Worm (Caenorhabditis elegans) whole organism, young adult: ENCODE data around the gene acs-17.

Source experiments
- B0261.1 ChIP-seq: sonication (generic microtip); optimal IDR thresholded peaks from 2 replicates; lab custom pipeline; 2016; ENCODE audit warnings: mild to moderate bottlenecking, missing genetic modification characterization, moderate library complexity, missing compliant biosample characterization
- C06A6.2 ChIP-seq: fragments of 200-800 bp; sonication (Bioruptor generic); conservative IDR thresholded peaks from 2 replicates; pipeline ENCODE4 v1.3.6; 2022; ENCODE audit warnings: missing genetic modification characterization, missing compliant biosample characterization
- F22D6.2 ChIP-seq: sonication (generic microtip); optimal IDR thresholded peaks from 2 replicates; lab custom pipeline; 2016; ENCODE audit warnings: mild to moderate bottlenecking, missing genetic modification characterization, missing compliant biosample characterization
- F33H1.4 ChIP-seq: fragments of 200-800 bp; sonication (Bioruptor generic); IDR thresholded peaks from 2 replicates; pipeline ENCODE4 v1.3.6; 2022; ENCODE audit warnings: missing genetic modification reagents, missing genetic modification characterization, missing compliant biosample characterization
- F37B4.10 ChIP-seq: fragments of 200-800 bp; sonication (Bioruptor generic); IDR thresholded peaks from 2 replicates; pipeline ENCODE4 v1.3.6; 2022; ENCODE audit warnings: missing genetic modification characterization, missing compliant biosample characterization
- K11D2.4 ChIP-seq: fragments of 200-800 bp; sonication (Bioruptor generic); IDR thresholded peaks from 2 replicates; pipeline ENCODE4 v1.3.6; 2022; ENCODE audit warnings: missing genetic modification reagents, missing genetic modification characterization, missing compliant biosample characterization
- T26A5.8 ChIP-seq: sonication (generic microtip); optimal IDR thresholded peaks from 2 replicates; lab custom pipeline; 2016; ENCODE audit warnings: missing genetic modification characterization, missing compliant biosample characterization
- Y53F4B.3 ChIP-seq: fragments of 200-800 bp; sonication (Bioruptor generic); IDR thresholded peaks from 2 replicates; pipeline ENCODE4 v1.3.6; 2022; ENCODE audit warnings: missing genetic modification reagents, missing genetic modification characterization, missing compliant biosample characterization
- Y56A3A.18 ChIP-seq: fragments of 200-800 bp; sonication (Bioruptor generic); IDR thresholded peaks from 2 replicates; pipeline ENCODE4 v1.3.6; 2022; ENCODE audit warnings: missing genetic modification reagents, missing genetic modification characterization, missing compliant biosample characterization
- Y67H2A.10 ChIP-seq: fragments of 200-800 bp; sonication (Bioruptor generic); conservative IDR thresholded peaks from 2 replicates; pipeline ENCODE4 v1.3.6; 2022; ENCODE audit warnings: missing genetic modification reagents, missing genetic modification characterization, missing compliant biosample characterization
- Y95B8A.8 ChIP-seq: fragments of 200-800 bp; sonication (Bioruptor generic); IDR thresholded peaks from 2 replicates; pipeline ENCODE4 v1.3.6; 2022; ENCODE audit warnings: missing genetic modification reagents, missing genetic modification characterization, missing compliant biosample characterization
- ama-1 ChIP-seq, 3 experiments: fragments of 150-350 bp in 1 of 3; sonication (generic microtip) in 2 of 3; optimal IDR thresholded peaks; 2 replicates each; lab custom pipeline; 2014 to 2018; ENCODE audit warnings: missing biosample characterization in 2 of 3, missing genetic modification characterization in 2 of 3, missing genetic modification reagents in 2 of 3
- aptf-2 ChIP-seq: fragments of 200-800 bp; sonication (Bioruptor generic); conservative IDR thresholded peaks from 2 replicates; pipeline ENCODE4 v1.3.6; 2022; ENCODE audit warnings: missing genetic modification reagents, missing genetic modification characterization, missing compliant biosample characterization
- aptf-3 ChIP-seq: fragments of 200-800 bp; sonication (Bioruptor generic); IDR thresholded peaks from 2 replicates; pipeline ENCODE4 v1.3.6; 2022; ENCODE audit warnings: missing genetic modification characterization, missing compliant biosample characterization
- athp-1 ChIP-seq: sonication (generic microtip); optimal IDR thresholded peaks from 2 replicates; lab custom pipeline; 2017; ENCODE audit warnings: mild to moderate bottlenecking, missing genetic modification characterization, missing compliant biosample characterization
- ccch-3 ChIP-seq: fragments of 200-800 bp; sonication (Bioruptor generic); optimal IDR thresholded peaks from 2 replicates; lab custom pipeline; 2018; ENCODE audit warnings: mild to moderate bottlenecking, missing genetic modification characterization, missing compliant biosample characterization
- ceh-58 ChIP-seq: fragments of 200-800 bp; sonication (Bioruptor generic); IDR thresholded peaks from 2 replicates; pipeline ENCODE4 v1.3.6; 2022; ENCODE audit warnings: missing genetic modification characterization, missing compliant biosample characterization
- egl-18 ChIP-seq: fragments of 200-800 bp; sonication (Bioruptor generic); IDR thresholded peaks from 2 replicates; pipeline ENCODE4 v1.3.6; 2022; ENCODE audit warnings: missing genetic modification reagents, missing genetic modification characterization, missing compliant biosample characterization
- egl-44 ChIP-seq: fragments of 200-800 bp; sonication (Bioruptor generic); IDR thresholded peaks from 2 replicates; pipeline ENCODE4 v1.3.6; 2022; ENCODE audit warnings: missing genetic modification reagents, missing genetic modification characterization, missing compliant biosample characterization
- egrh-3 ChIP-seq: fragments of 200-800 bp; sonication (Bioruptor generic); IDR thresholded peaks from 2 replicates; pipeline ENCODE4 v1.3.6; 2022; ENCODE audit warnings: missing genetic modification reagents, missing genetic modification characterization, missing compliant biosample characterization
- ekl-4 ChIP-seq: fragments of 200-800 bp; sonication (Bioruptor generic); IDR thresholded peaks from 2 replicates; pipeline ENCODE4 v1.3.6; 2022; ENCODE audit warnings: missing genetic modification reagents, missing genetic modification characterization, missing compliant biosample characterization
- ets-4 ChIP-seq: fragments of 200-800 bp; sonication (Bioruptor generic); optimal IDR thresholded peaks from 2 replicates; lab custom pipeline; 2018; ENCODE audit warnings: mild to moderate bottlenecking, missing genetic modification characterization, missing compliant biosample characterization
- him-1 ChIP-seq: sonication (generic microtip); optimal IDR thresholded peaks from 2 replicates; lab custom pipeline; 2016; ENCODE audit warnings: missing genotype, missing genetic modification reagents, missing genetic modification characterization, missing compliant biosample characterization
- hmg-1.2 ChIP-seq: fragments of 200-800 bp; sonication (Bioruptor generic); IDR thresholded peaks from 2 replicates; pipeline ENCODE4 v1.3.6; 2022; ENCODE audit warnings: missing genetic modification reagents, missing genetic modification characterization, missing compliant biosample characterization
- let-607 ChIP-seq, 2 experiments: fragments of 200-800 bp in 1 of 2; sonication (Bioruptor generic) in 1 of 2; sonication (generic microtip) in 1 of 2; optimal IDR thresholded peaks; 2 replicates each; lab custom pipeline; 2016 to 2018; ENCODE audit warnings: mild to moderate bottlenecking in 2 of 2, missing compliant biosample characterization in 2 of 2, missing genetic modification characterization in 2 of 2, moderate library complexity in 2 of 2, missing genotype in 1 of 2
- lin-26 ChIP-seq: fragments of 200-800 bp; sonication (Bioruptor generic); IDR thresholded peaks from 2 replicates; pipeline ENCODE4 v1.3.6; 2022; ENCODE audit warnings: missing genetic modification reagents, missing genetic modification characterization, missing compliant biosample characterization
- madf-10 ChIP-seq: sonication (generic microtip); optimal IDR thresholded peaks from 2 replicates; lab custom pipeline; 2016; ENCODE audit warnings: mild to moderate bottlenecking, missing genetic modification characterization, missing compliant biosample characterization
- madf-3 ChIP-seq: fragments of 200-800 bp; sonication (Bioruptor generic); IDR thresholded peaks from 2 replicates; pipeline ENCODE4 v1.3.6; 2022; ENCODE audit warnings: missing genetic modification reagents, missing genetic modification characterization, missing compliant biosample characterization
- mcd-1 ChIP-seq: fragments of 200-800 bp; sonication (Bioruptor generic); IDR thresholded peaks from 2 replicates; pipeline ENCODE4 v1.3.6; 2022; ENCODE audit warnings: missing genetic modification reagents, missing genetic modification characterization, missing compliant biosample characterization
- mel-28 ChIP-seq: sonication (generic microtip); optimal IDR thresholded peaks from 2 replicates; lab custom pipeline; 2016; ENCODE audit warnings: borderline replicate concordance, mild to moderate bottlenecking, missing genetic modification characterization, missing compliant biosample characterization
- mes-4 ChIP-seq: sonication (generic microtip); optimal IDR thresholded peaks from 2 replicates; lab custom pipeline; 2016; ENCODE audit warnings: missing genotype, missing genetic modification characterization, missing compliant biosample characterization
- mxl-1 ChIP-seq: sonication (generic microtip); optimal IDR thresholded peaks from 2 replicates; lab custom pipeline; 2016; ENCODE audit warnings: missing genetic modification characterization, missing compliant biosample characterization
- nfya-2 ChIP-seq: fragments of 200-800 bp; sonication (Bioruptor generic); IDR thresholded peaks from 2 replicates; pipeline ENCODE4 v1.3.6; 2022; ENCODE audit warnings: missing genetic modification reagents, missing genetic modification characterization, missing compliant biosample characterization
- nhr-120 ChIP-seq: fragments of 200-800 bp; sonication (Bioruptor generic); IDR thresholded peaks from 2 replicates; pipeline ENCODE4 v1.3.6; 2022; ENCODE audit warnings: missing genetic modification characterization, missing compliant biosample characterization
- nhr-179 ChIP-seq: sonication (generic microtip); optimal IDR thresholded peaks from 2 replicates; lab custom pipeline; 2016; ENCODE audit warnings: mild to moderate bottlenecking, missing genetic modification characterization, missing compliant biosample characterization
- nhr-27 ChIP-seq: fragments of 200-800 bp; sonication (Bioruptor generic); optimal IDR thresholded peaks from 2 replicates; lab custom pipeline; 2018; ENCODE audit warnings: mild to moderate bottlenecking, missing genetic modification characterization, moderate library complexity, missing compliant biosample characterization
- nhr-90 ChIP-seq: sonication (generic microtip); optimal IDR thresholded peaks from 2 replicates; lab custom pipeline; 2016; ENCODE audit warnings: missing genotype, mild to moderate bottlenecking, missing genetic modification characterization, missing compliant biosample characterization
- pbrm-1 ChIP-seq: fragments of 200-800 bp; sonication (Bioruptor generic); IDR thresholded peaks from 2 replicates; pipeline ENCODE4 v1.3.6; 2022; ENCODE audit warnings: missing genetic modification reagents, missing genetic modification characterization, missing compliant biosample characterization
- rcor-1 ChIP-seq: fragments of 200-800 bp; sonication (Bioruptor generic); IDR thresholded peaks from 2 replicates; pipeline ENCODE4 v1.3.6; 2022; ENCODE audit warnings: missing genetic modification reagents, missing genetic modification characterization, missing compliant biosample characterization
- snpc-3.4 ChIP-seq: sonication (generic microtip); optimal IDR thresholded peaks from 2 replicates; lab custom pipeline; 2017; ENCODE audit warnings: missing genetic modification characterization, mild to moderate bottlenecking, missing compliant biosample characterization, antibody characterized with exemption, moderate library complexity, missing genotype, missing genetic modification reagents
- snpc-4 ChIP-seq, 5 experiments: fragments of 150-350 bp in 1 of 5; sonication (generic microtip) in 4 of 5; optimal IDR thresholded peaks; 2 replicates each; lab custom pipeline; 2014 to 2018; ENCODE audit warnings: missing genetic modification characterization in 5 of 5, missing biosample characterization in 3 of 5, antibody characterized with exemption in 2 of 5, mild to moderate bottlenecking in 2 of 5, missing compliant biosample characterization in 2 of 5, missing genotype in 2 of 5, moderate library complexity in 2 of 5, missing genetic modification reagents in 1 of 5
- tbp1 ChIP-seq: fragments of 200-800 bp; sonication (Bioruptor generic); optimal IDR thresholded peaks from 2 replicates; lab custom pipeline; 2018; ENCODE audit warnings: mild to moderate bottlenecking, missing genetic modification characterization, missing compliant biosample characterization
- unc-130 ChIP-seq: sonication (generic microtip); optimal IDR thresholded peaks from 2 replicates; lab custom pipeline; 2016; ENCODE audit warnings: missing genetic modification reagents, missing genetic modification characterization, missing compliant biosample characterization
- unc-62 ChIP-seq: fragments of 150-350 bp; optimal IDR thresholded peaks from 2 replicates; lab custom pipeline; 2014; ENCODE audit warnings: missing biosample characterization, missing genetic modification reagents, missing genetic modification characterization
- xnd-1 ChIP-seq: sonication (generic microtip); optimal IDR thresholded peaks from 2 replicates; lab custom pipeline; 2016; ENCODE audit warnings: missing genotype, missing genetic modification reagents, missing genetic modification characterization, missing compliant biosample characterization
- ztf-18 ChIP-seq: sonication (generic microtip); optimal IDR thresholded peaks from 2 replicates; lab custom pipeline; 2016; ENCODE audit warnings: missing genotype, mild to moderate bottlenecking, missing genetic modification characterization, missing compliant biosample characterization
- ztf-26 ChIP-seq: sonication (generic microtip); optimal IDR thresholded peaks from 2 replicates; lab custom pipeline; 2017; ENCODE audit warnings: missing genetic modification characterization, missing compliant biosample characterization
- ztf-28 ChIP-seq: fragments of 200-800 bp; sonication (Bioruptor generic); IDR thresholded peaks from 2 replicates; pipeline ENCODE4 v1.3.6; 2022; ENCODE audit warnings: missing genetic modification reagents, missing genetic modification characterization, missing compliant biosample characterization
- ztf-3 ChIP-seq: fragments of 200-800 bp; sonication (Bioruptor generic); optimal IDR thresholded peaks from 2 replicates; lab custom pipeline; 2018; ENCODE audit warnings: mild to moderate bottlenecking, missing genetic modification characterization, missing compliant biosample characterization

Gene acs-17

DNA sequence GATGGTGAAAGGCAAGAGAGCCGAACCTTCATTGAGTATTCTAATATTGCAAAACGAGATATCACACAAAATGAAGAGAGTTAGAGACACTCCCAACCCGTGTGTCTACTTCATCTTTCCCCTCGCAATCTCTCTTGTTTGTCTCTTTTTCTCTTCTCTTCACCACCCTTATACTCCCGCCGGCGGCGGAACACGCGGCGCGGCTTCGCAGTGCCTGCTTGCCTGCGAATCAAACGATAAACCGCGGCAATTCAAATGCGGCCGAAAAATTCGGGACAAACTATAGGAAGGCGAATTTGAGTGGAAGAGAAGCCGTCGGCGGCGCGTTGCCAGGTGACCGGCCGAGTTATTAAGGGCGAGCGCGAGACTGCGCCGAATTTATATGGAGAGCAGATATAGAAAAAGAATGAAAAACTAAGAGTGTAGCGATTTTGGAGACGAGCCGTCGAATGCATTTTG lies 40.3 kb upstream of the acs-17 start, which contains the start of gene klp-13 (continued):
- TF ChIP-seq mcd-1 (GFP tag; lab: Robert Waterston, UW) (peak; percentile 60), Y67H2A.10 (GFP tag; lab: Robert Waterston, UW) (0 out of 2 replicates have a peak, but pooled peaks have one; percentile 49), ztf-26 (tag; lab: Kevin White, UChicago) (peak; percentile 10), pbrm-1 (GFP tag; lab: Robert Waterston, UW) (peak; percentile 48; the same call in 1 of the 2 replicates), mes-4 (tag; lab: Kevin White, UChicago) (no peak), nhr-120 (GFP tag; lab: Robert Waterston, UW) (no peak), ztf-3 (GFP tag; lab: Kevin White, UChicago) (no peak), Y53F4B.3 (GFP tag; lab: Robert Waterston, UW) (no peak), ama-1 (optimal IDR thresholded peaks at IDR 0.05; lab: Kevin White, UChicago) (no peak), ama-1 (GFP tag; optimal IDR thresholded peaks at IDR 0.05; lab: Kevin White, UChicago) (no peak), snpc-3.4 (tag; lab: Kevin White, UChicago) (no peak), ztf-28 (GFP tag; lab: Robert Waterston, UW) (no peak), ets-4 (GFP tag; lab: Kevin White, UChicago) (peak; percentile 38), Y56A3A.18 (GFP tag; lab: Robert Waterston, UW) (no peak), F22D6.2 (tag; lab: Kevin White, UChicago) (no peak), lin-26 (GFP tag; lab: Robert Waterston, UW) (no peak), snpc-4 (GFP tag; optimal IDR thresholded peaks at IDR 0.05; lab: Kevin White, UChicago) (no peak), snpc-4 (tag; optimal IDR thresholded peaks at IDR 0.05; lab: Kevin White, UChicago) (peak in 1 of 4 experiments; percentile 57), madf-10 (tag; lab: Kevin White, UChicago) (peak; percentile 98), madf-3 (GFP tag; lab: Robert Waterston, UW) (peak; percentile 89), ekl-4 (peak; percentile 81), aptf-2 (GFP tag; lab: Robert Waterston, UW) (no peak), aptf-3 (GFP tag; lab: Robert Waterston, UW) (no peak), Y95B8A.8 (no peak), T26A5.8 (tag; lab: Kevin White, UChicago) (no peak), unc-62 (GFP tag; lab: Kevin White, UChicago) (no peak), tbp1 (peak; percentile 52), F37B4.10 (GFP tag; lab: Robert Waterston, UW) (0 out of 2 replicates have a peak, but pooled peaks have one; percentile 86), nhr-27 (tag; lab: Kevin White, UChicago) (no peak), B0261.1 (tag; lab: Kevin White, UChicago) (no peak), K11D2.4 (peak; percentile 67), egl-44 (peak; percentile 41; the same call in 1 of the 2 replicates), C06A6.2 (GFP tag; lab: Robert Waterston, UW) (no peak), nhr-90 (tag; lab: Kevin White, UChicago) (no peak), let-607 (tag; optimal IDR thresholded peaks at IDR 0.05; lab: Kevin White, UChicago) (peak; percentile 30 to 83), ceh-58 (no peak), unc-130 (GFP tag; lab: Kevin White, UChicago) (no peak), mel-28 (tag; lab: Kevin White, UChicago) (no peak), mxl-1 (tag; lab: Kevin White, UChicago) (no peak), ccch-3 (GFP tag; lab: Kevin White, UChicago) (no peak), rcor-1 (no peak), xnd-1 (tag; lab: Kevin White, UChicago) (no peak), F33H1.4 (GFP tag; lab: Robert Waterston, UW) (no peak), hmg-1.2 (GFP tag; lab: Robert Waterston, UW) (peak; percentile 87), him-1 (tag; lab: Kevin White, UChicago) (no peak), nhr-179 (tag; lab: Kevin White, UChicago) (no peak), egl-18 (GFP tag; lab: Robert Waterston, UW) (no peak), nfya-2 (no peak), athp-1 (tag; lab: Kevin White, UChicago) (no peak), ztf-18 (tag; lab: Kevin White, UChicago) (peak; percentile 30), egrh-3 (GFP tag; lab: Robert Waterston, UW) (no peak; the same call in 1 of the 2 replicates)
